Fruit fly (Drosophila melanogaster): Measurements from ENCODE around the gene Sf3b5.

The Sf3b5 gene

dm6 chr3R:9047561-9048465 is 32.7 kb upstream of the Sf3b5 start, which contains the start of gene Rel (continued):
- TF ChIP-seq CG14965 (GFP tag; optimal IDR thresholded peaks at IDR 0.05; ENCODE audit: borderline replicate concordance), result no peak
- TF ChIP-seq nmo (GFP tag; optimal IDR thresholded peaks at IDR 0.05), result peak; percentile 87
- no peak for TF ChIP-seq CG9609 (GFP tag; optimal IDR thresholded peaks at IDR 0.05)
- TF ChIP-seq ash1 (GFP tag; optimal IDR thresholded peaks at IDR 0.05), result no peak
- TF ChIP-seq Hr51 (GFP tag; optimal IDR thresholded peaks at IDR 0.05), result peak; percentile 30 to 79
- TF ChIP-seq bowl (GFP tag; IDR thresholded peaks at IDR 0.05), result no peak
- TF ChIP-seq Side (GFP tag; optimal IDR thresholded peaks at IDR 0.05), result peak; percentile 45
- no peak for TF ChIP-seq CG2129 (GFP tag; IDR thresholded peaks at IDR 0.05; ENCODE audit: partially characterized antibody)
- no peak for TF ChIP-seq danr (GFP tag; IDR thresholded peaks at IDR 0.05)
- peak; percentile 8 for TF ChIP-seq Hand (GFP tag; optimal IDR thresholded peaks at IDR 0.05)
- TF ChIP-seq mirr (GFP tag; optimal IDR thresholded peaks at IDR 0.05), result peak; percentile 94
- TF ChIP-seq phol (tag; optimal IDR thresholded peaks at IDR 0.05), result peak; percentile 83
- no peak for TF ChIP-seq zf30C (GFP tag; optimal IDR thresholded peaks at IDR 0.05)
- TF ChIP-seq CG13894 (tag; optimal IDR thresholded peaks at IDR 0.05), result peak; percentile 97
- TF ChIP-seq abd-A (tag; optimal IDR thresholded peaks at IDR 0.05), result peak; percentile 83
- peak; percentile 31 for TF ChIP-seq CG12942 (GFP tag; optimal IDR thresholded peaks at IDR 0.05)
- TF ChIP-seq tin (GFP tag; optimal IDR thresholded peaks at IDR 0.05), result peak; percentile 63
- peak; percentile 73 for TF ChIP-seq Myb (GFP tag; optimal IDR thresholded peaks at IDR 0.05)
- peak; percentile 43 for TF ChIP-seq ind (GFP tag; optimal IDR thresholded peaks at IDR 0.05)
- TF ChIP-seq Nf-YB (GFP tag; optimal IDR thresholded peaks at IDR 0.05), result peak; percentile 59
- TF ChIP-seq CG10979 (tag; optimal IDR thresholded peaks at IDR 0.05), result peak; percentile 74
- no peak for TF ChIP-seq ham (GFP tag; IDR thresholded peaks at IDR 0.05)
- peak; percentile 46 for TF ChIP-seq Xbp1 (GFP tag; optimal IDR thresholded peaks at IDR 0.05)
- no peak for TF ChIP-seq CG17186 (GFP tag; optimal IDR thresholded peaks at IDR 0.05)
- TF ChIP-seq zen (tag; optimal IDR thresholded peaks at IDR 0.05), result peak; percentile 59
- TF ChIP-seq CG7357 (GFP tag; IDR thresholded peaks at IDR 0.05), result no peak
- TF ChIP-seq C15 (GFP tag; IDR thresholded peaks at IDR 0.05), result no peak
- no peak for TF ChIP-seq CG13287 (GFP tag; IDR thresholded peaks at IDR 0.05; ENCODE audit: partially characterized antibody)
- TF ChIP-seq CG33213 (GFP tag; optimal IDR thresholded peaks at IDR 0.05), result peak; percentile 15
- peak; percentile 39 for TF ChIP-seq CG8290 (GFP tag; optimal IDR thresholded peaks at IDR 0.05)
- peak in 1 of 2 experiments; percentile 68 for TF ChIP-seq CG8290 (tag; optimal IDR thresholded peaks at IDR 0.05)
- peak; percentile 52 for TF ChIP-seq Fer3 (tag; optimal IDR thresholded peaks at IDR 0.05)
- no peak for TF ChIP-seq sens-2 (GFP tag; IDR thresholded peaks at IDR 0.05)
- peak; percentile 78 for TF ChIP-seq CG15269 (tag; optimal IDR thresholded peaks at IDR 0.05)
- peak; percentile 34 for TF ChIP-seq Hmr (GFP tag; optimal IDR thresholded peaks at IDR 0.05)
- no peak for TF ChIP-seq sima (GFP tag; optimal IDR thresholded peaks at IDR 0.05)
- no peak for TF ChIP-seq br (optimal IDR thresholded peaks at IDR 0.05)
- no peak for TF ChIP-seq HLH54F (GFP tag; optimal IDR thresholded peaks at IDR 0.05)
- TF ChIP-seq CG17612 (GFP tag; IDR thresholded peaks at IDR 0.05), result no peak
- peak; percentile 9 for TF ChIP-seq run (tag; optimal IDR thresholded peaks at IDR 0.05)
- TF ChIP-seq fd64A (GFP tag; optimal IDR thresholded peaks at IDR 0.05), result no peak
- no peak for TF ChIP-seq CG34224 (GFP tag; IDR thresholded peaks at IDR 0.05; ENCODE audit: partially characterized antibody)
- TF ChIP-seq CG13123 (GFP tag; optimal IDR thresholded peaks at IDR 0.05), result peak; percentile 4
- no peak for TF ChIP-seq dati (GFP tag; IDR thresholded peaks at IDR 0.05)
- TF ChIP-seq tll (GFP tag; optimal IDR thresholded peaks at IDR 0.05), result no peak
- peak; percentile 75 for TF ChIP-seq cg (GFP tag; optimal IDR thresholded peaks at IDR 0.05)
- peak; percentile 74 for TF ChIP-seq CG10147 (GFP tag; optimal IDR thresholded peaks at IDR 0.05)
- no peak for TF ChIP-seq aop (GFP tag; IDR thresholded peaks at IDR 0.05)
- no peak for TF ChIP-seq Neu2 (GFP tag; optimal IDR thresholded peaks at IDR 0.05; ENCODE audit: borderline replicate concordance)

Measured in whole organism, embryonic.